Fruit fly (Drosophila melanogaster) whole organism, pupa: ENCODE measurements around the gene Twdlalpha.

Experiments used
- CG10348 ChIP-seq: fragments of 200-800 bp; sonication (Bioruptor generic); IDR thresholded peaks from 2 replicates; pipeline ENCODE4 v1.3.6; 2022; ENCODE audit warnings: missing biosample characterization, missing genetic modification characterization
- CG12605 ChIP-seq: fragments of 200-800 bp; sonication (Bioruptor generic); IDR thresholded peaks from 2 replicates; pipeline ENCODE4 v1.3.6; 2022; ENCODE audit warnings: missing biosample characterization, missing genetic modification characterization
- CG13204 ChIP-seq: fragments of 200-800 bp; sonication (Bioruptor generic); optimal IDR thresholded peaks from 2 replicates; lab custom pipeline; 2018; ENCODE audit warnings: missing biosample characterization, mild to moderate bottlenecking, missing genetic modification characterization, moderate library complexity
- CG15710 ChIP-seq: fragments of 200-800 bp; sonication (Bioruptor generic); optimal IDR thresholded peaks from 2 replicates; lab custom pipeline; 2018; ENCODE audit warnings: missing biosample characterization, mild to moderate bottlenecking, missing genetic modification characterization, moderate library complexity
- CG32121 ChIP-seq: fragments of 200-800 bp; sonication (Bioruptor generic); IDR thresholded peaks from 2 replicates; pipeline ENCODE4 v1.3.6; 2022; ENCODE audit warnings: missing biosample characterization, missing genetic modification characterization
- EcR ChIP-seq: fragments of 200-800 bp; sonication (Bioruptor generic); optimal IDR thresholded peaks from 3 replicates; lab custom pipeline; 2019; ENCODE audit warnings: missing biosample characterization, missing genetic modification characterization, mild to moderate bottlenecking, moderate library complexity, missing genetic modification reagents
- rn ChIP-seq: fragments of 200-800 bp; sonication (Bioruptor generic); IDR thresholded peaks from 2 replicates; pipeline ENCODE4 v1.3.6; 2022; ENCODE audit warnings: missing biosample characterization, missing genetic modification characterization

DNA sequence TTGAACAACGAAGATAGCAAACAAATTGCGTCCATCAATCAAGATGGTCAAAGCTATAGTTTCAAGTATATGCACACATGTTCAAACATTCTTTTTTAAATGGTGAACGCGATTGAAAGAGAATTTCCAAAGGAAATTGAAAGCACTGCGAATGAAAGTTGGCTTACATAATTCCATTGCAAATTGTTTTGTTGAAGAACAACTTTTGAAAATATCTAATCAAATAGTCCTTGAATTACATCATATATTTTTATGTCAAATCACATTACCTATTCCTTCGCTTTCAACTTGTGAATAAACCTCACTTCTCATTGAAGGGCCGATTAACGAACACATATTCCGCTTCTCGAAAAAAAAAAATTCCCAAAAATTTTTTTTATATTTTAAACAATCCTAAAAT, 2.0 kb upstream of the Twdlalpha start, which contains the start of gene CG32568:
- TF ChIP-seq rn (no peak), CG15710 (tag; lab: Kevin White, UChicago) (no peak), CG12605 (GFP tag; lab: Robert Waterston, UW) (no peak), CG32121 (GFP tag; lab: Robert Waterston, UW) (no peak), CG10348 (GFP tag; lab: Robert Waterston, UW) (no peak), EcR (no peak), CG13204 (GFP tag; lab: Kevin White, UChicago) (no peak)
